Worm (Caenorhabditis elegans) whole organism, mixed stage, embryonic: ENCODE results near the gene F49H12.7.

Experiments used
- blmp-1 ChIP-seq: fragments of 150-350 bp; optimal IDR thresholded peaks from 2 replicates; lab custom pipeline; 2014; ENCODE audit warnings: missing biosample characterization, missing genetic modification characterization
- elt-3 ChIP-seq: fragments of 150-350 bp; optimal IDR thresholded peaks from 2 replicates; lab custom pipeline; 2014; ENCODE audit warnings: missing biosample characterization, missing genetic modification characterization
- flh-1 ChIP-seq: fragments of 200-800 bp; sonication (Bioruptor generic); optimal IDR thresholded peaks from 2 replicates; lab custom pipeline; 2018; ENCODE audit warnings: mild to moderate bottlenecking, missing genetic modification characterization, moderate library complexity, missing compliant biosample characterization
- lin-13 ChIP-seq: fragments of 150-350 bp; optimal IDR thresholded peaks from 2 replicates; lab custom pipeline; 2014; ENCODE audit warnings: missing biosample characterization, missing genetic modification characterization
- lin-32 ChIP-seq: fragments of 200-800 bp; sonication (Bioruptor generic); optimal IDR thresholded peaks from 2 replicates; lab custom pipeline; 2018; ENCODE audit warnings: mild to moderate bottlenecking, missing genetic modification characterization, missing compliant biosample characterization
- mls-2 ChIP-seq: sonication (generic microtip); optimal IDR thresholded peaks from 2 replicates; lab custom pipeline; 2016; ENCODE audit warnings: mild to moderate bottlenecking, missing genetic modification characterization, moderate library complexity, missing compliant biosample characterization
- pha-4 ChIP-seq: fragments of 150-350 bp; optimal IDR thresholded peaks from 2 replicates; lab custom pipeline; 2018; ENCODE audit warnings: missing biosample characterization, missing genetic modification reagents, missing genetic modification characterization
- snpc-4 ChIP-seq: fragments of 150-350 bp; optimal IDR thresholded peaks from 2 replicates; lab custom pipeline; 2014; ENCODE audit warnings: missing biosample characterization, missing genetic modification characterization
- sptf-1 ChIP-seq: sonication (generic microtip); optimal IDR thresholded peaks from 2 replicates; lab custom pipeline; 2017; ENCODE audit warnings: mild to moderate bottlenecking, missing genetic modification characterization, moderate library complexity, missing compliant biosample characterization
- unc-62 ChIP-seq: fragments of 150-350 bp; optimal IDR thresholded peaks from 2 replicates; lab custom pipeline; 2014; ENCODE audit warnings: missing biosample characterization, missing genetic modification reagents, missing genetic modification characterization
- ztf-11 ChIP-seq: fragments of 150-350 bp; optimal IDR thresholded peaks from 2 replicates; lab custom pipeline; 2014; ENCODE audit warnings: missing biosample characterization, missing genetic modification characterization

- no peak for TF ChIP-seq snpc-4 (tag; lab: Kevin White, UChicago)
- no peak for TF ChIP-seq pha-4 (tag; lab: Kevin White, UChicago)
- TF ChIP-seq lin-32: no peak
- no peak for TF ChIP-seq unc-62 (GFP tag; lab: Kevin White, UChicago)
- no peak for TF ChIP-seq ztf-11 (tag; lab: Kevin White, UChicago)
- no peak for TF ChIP-seq flh-1 (GFP tag; lab: Kevin White, UChicago)
- no peak for TF ChIP-seq blmp-1 (tag; lab: Kevin White, UChicago)
- TF ChIP-seq elt-3: no peak
- no peak for TF ChIP-seq mls-2 (tag; lab: Kevin White, UChicago)
- TF ChIP-seq lin-13 (tag; lab: Kevin White, UChicago): no peak
- no peak for TF ChIP-seq sptf-1 (tag; lab: Kevin White, UChicago)
These were observed 49.3 kb downstream of the F49H12.7 start for ce11 chrX:2114171-2114570.
